Worm (Caenorhabditis elegans) whole organism, early embryonic: ENCODE data around the gene dgtr-1.

Source experiments
- F13C5.2 ChIP-seq: sonication (generic microtip); optimal IDR thresholded peaks from 2 replicates; lab custom pipeline; 2017; ENCODE audit warnings: mild to moderate bottlenecking, missing genetic modification characterization, inconsistent platforms, missing compliant biosample characterization
- ama-1 ChIP-seq: fragments of 150-350 bp; optimal IDR thresholded peaks from 2 replicates; lab custom pipeline; 2014
- ceh-13 ChIP-seq: fragments of 200-800 bp; sonication (Bioruptor generic); optimal IDR thresholded peaks from 2 replicates; lab custom pipeline; 2018; ENCODE audit warnings: mild to moderate bottlenecking, missing genetic modification characterization, missing compliant biosample characterization
- hmbx-1 ChIP-seq: sonication (generic microtip); optimal IDR thresholded peaks from 2 replicates; lab custom pipeline; 2016; ENCODE audit warnings: mild to moderate bottlenecking, missing genetic modification characterization, missing compliant biosample characterization
- tbx-11 ChIP-seq: fragments of 200-800 bp; sonication (Bioruptor generic); IDR thresholded peaks from 2 replicates; pipeline ENCODE4 v1.3.6; 2022; ENCODE audit warnings: missing genetic modification characterization, missing compliant biosample characterization
- tra-4 ChIP-seq: sonication (generic microtip); optimal IDR thresholded peaks from 2 replicates; lab custom pipeline; 2017; ENCODE audit warnings: missing genetic modification characterization, missing compliant biosample characterization

- TF ChIP-seq tbx-11 (GFP tag; lab: Robert Waterston, UW): no peak
- TF ChIP-seq ama-1 (lab: Kevin White, UChicago): no peak
- TF ChIP-seq ceh-13: no peak
- TF ChIP-seq F13C5.2 (tag; lab: Kevin White, UChicago): no peak
- no peak for TF ChIP-seq hmbx-1 (tag; lab: Kevin White, UChicago)
- no peak for TF ChIP-seq tra-4 (tag; lab: Kevin White, UChicago)
Observed at ce11 chrV:6513356-6513755, 16.4 kb downstream of the dgtr-1 start.
